Fruit fly (Drosophila melanogaster) whole organism, embryonic: Measurements from ENCODE around the gene Cad89D.
A peak's percentile ranks its signal among the peaks of the same experiment; 100 is the strongest.

Source experiments
- Atf3 ChIP-seq: fragments of 200-800 bp; sonication (Bioruptor generic); optimal IDR thresholded peaks from 3 replicates; lab custom pipeline; 2016; ENCODE audit warnings: missing biosample characterization, missing genetic modification characterization
- BEAF-32 ChIP-seq: fragments of 200-800 bp; sonication (Bioruptor generic); optimal IDR thresholded peaks from 3 replicates; lab custom pipeline; 2017; ENCODE audit warnings: missing biosample characterization, missing genetic modification characterization, mild to moderate bottlenecking, moderate library complexity, missing genetic modification reagents
- CG10462 ChIP-seq: fragments of 200-800 bp; sonication (Bioruptor generic); optimal IDR thresholded peaks from 2 replicates; lab custom pipeline; 2016; ENCODE audit warnings: missing biosample characterization, missing genetic modification characterization
- CG12299 ChIP-seq: fragments of 200-800 bp; sonication (Bioruptor generic); optimal IDR thresholded peaks from 2 replicates; lab custom pipeline; 2018; ENCODE audit warnings: missing biosample characterization, mild to moderate bottlenecking, missing genetic modification characterization
- CG13624 ChIP-seq: fragments of 200-800 bp; sonication (Bioruptor generic); optimal IDR thresholded peaks from 2 replicates; lab custom pipeline; 2016; ENCODE audit warnings: missing biosample characterization, missing genetic modification characterization
- CG13775 ChIP-seq: fragments of 200-800 bp; sonication (Bioruptor generic); optimal IDR thresholded peaks from 3 replicates; lab custom pipeline; 2017; ENCODE audit warnings: missing biosample characterization, mild to moderate bottlenecking, missing genetic modification characterization
- CG16815 ChIP-seq: fragments of 200-800 bp; sonication (Bioruptor generic); optimal IDR thresholded peaks from 3 replicates; lab custom pipeline; 2017; ENCODE audit warnings: missing biosample characterization, mild to moderate bottlenecking, missing genetic modification characterization
- CG17612 ChIP-seq: fragments of 200-800 bp; sonication (Bioruptor generic); IDR thresholded peaks from 2 replicates; pipeline ENCODE4 v1.3.6; 2022; ENCODE audit warnings: missing biosample characterization, missing genetic modification characterization
- CG18011 ChIP-seq: fragments of 200-800 bp; sonication (Bioruptor generic); optimal IDR thresholded peaks from 2 replicates; lab custom pipeline; 2017; ENCODE audit warnings: missing biosample characterization, missing genetic modification characterization, mild to moderate bottlenecking, moderate library complexity, missing genotype
- CG1832 ChIP-seq: fragments of 200-800 bp; sonication (Bioruptor generic); optimal IDR thresholded peaks from 2 replicates; lab custom pipeline; 2017; ENCODE audit warnings: missing biosample characterization, mild to moderate bottlenecking, missing genetic modification characterization, inconsistent platforms
- CG3163 ChIP-seq: fragments of 200-800 bp; sonication (Bioruptor generic); optimal IDR thresholded peaks from 3 replicates; lab custom pipeline; 2016; ENCODE audit warnings: missing biosample characterization, missing genetic modification characterization
- CG3838 ChIP-seq: fragments of 200-800 bp; sonication (Bioruptor generic); optimal IDR thresholded peaks from 3 replicates; lab custom pipeline; 2016; ENCODE audit warnings: missing biosample characterization, missing genetic modification characterization
- CG6813 ChIP-seq: fragments of 200-800 bp; sonication (Bioruptor generic); optimal IDR thresholded peaks from 2 replicates; lab custom pipeline; 2017; ENCODE audit warnings: missing biosample characterization, missing genetic modification characterization, mild to moderate bottlenecking, moderate library complexity, missing genetic modification reagents
- CG7928 ChIP-seq: fragments of 200-800 bp; sonication (Bioruptor generic); optimal IDR thresholded peaks from 2 replicates; lab custom pipeline; 2017; ENCODE audit warnings: missing biosample characterization, mild to moderate bottlenecking, missing genetic modification characterization
- CG8478 ChIP-seq: fragments of >200 bp; optimal IDR thresholded peaks from 2 replicates; lab custom pipeline; 2018
- CG9437 ChIP-seq: fragments of 200-800 bp; sonication (Bioruptor generic); optimal IDR thresholded peaks from 2 replicates; lab custom pipeline; 2018; ENCODE audit warnings: missing biosample characterization, mild to moderate bottlenecking, missing genetic modification characterization
- Chrac-16 ChIP-seq: fragments of 200-800 bp; sonication (Bioruptor generic); optimal IDR thresholded peaks from 3 replicates; lab custom pipeline; 2016; ENCODE audit warnings: missing biosample characterization, missing genetic modification characterization
- CrebB ChIP-seq: fragments of 200-800 bp; sonication (Bioruptor generic); optimal IDR thresholded peaks from 3 replicates; lab custom pipeline; 2018; ENCODE audit warnings: missing biosample characterization, mild to moderate bottlenecking, missing genetic modification characterization
- Dad ChIP-seq: fragments of 200-800 bp; sonication (Bioruptor generic); optimal IDR thresholded peaks from 3 replicates; lab custom pipeline; 2016; ENCODE audit warnings: missing biosample characterization, missing genetic modification characterization
- ERR ChIP-seq: fragments of 200-800 bp; sonication (Bioruptor generic); optimal IDR thresholded peaks from 2 replicates; lab custom pipeline; 2016; ENCODE audit warnings: missing biosample characterization, missing genetic modification characterization
- Lim3 ChIP-seq: fragments of 200-800 bp; sonication (Bioruptor generic); IDR thresholded peaks from 2 replicates; pipeline ENCODE4 v1.3.6; 2022; ENCODE audit warnings: missing biosample characterization, missing genetic modification characterization
- Meics ChIP-seq: fragments of 200-800 bp; sonication (Bioruptor generic); optimal IDR thresholded peaks from 2 replicates; lab custom pipeline; 2017; ENCODE audit warnings: missing biosample characterization, mild to moderate bottlenecking, missing genetic modification characterization
- NfI ChIP-seq: fragments of 200-800 bp; sonication (Bioruptor generic); optimal IDR thresholded peaks from 3 replicates; lab custom pipeline; 2018; ENCODE audit warnings: missing biosample characterization, mild to moderate bottlenecking, missing genetic modification characterization, moderate library complexity
- Ptx1 ChIP-seq: fragments of 200-800 bp; sonication (Bioruptor generic); IDR thresholded peaks from 2 replicates; pipeline ENCODE4 v1.3.6; 2022; ENCODE audit warnings: missing biosample characterization, missing genetic modification characterization
- Sin3A ChIP-seq: fragments of >200 bp; optimal IDR thresholded peaks from 2 replicates; lab custom pipeline; 2018
- Stat92E ChIP-seq, 3 experiments: fragments of >200 bp in 2 of 3; fragments of 200-800 bp in 1 of 3; sonication (Bioruptor generic) in 1 of 3; optimal IDR thresholded peaks; 2 replicates each; lab custom pipeline; 2017 to 2019; ENCODE audit warnings: missing biosample characterization in 3 of 3, missing genetic modification characterization in 3 of 3, mild to moderate bottlenecking in 1 of 3, moderate library complexity in 1 of 3
- Vsx1 ChIP-seq: fragments of 200-800 bp; sonication (Bioruptor generic); optimal IDR thresholded peaks from 2 replicates; lab custom pipeline; 2017; ENCODE audit warnings: missing biosample characterization, mild to moderate bottlenecking, missing genetic modification characterization, missing genetic modification reagents
- Xrp1 ChIP-seq: fragments of 200-800 bp; sonication (Bioruptor generic); IDR thresholded peaks from 2 replicates; pipeline ENCODE4 v1.3.6; 2022; ENCODE audit warnings: missing biosample characterization, missing genetic modification characterization
- br ChIP-seq: fragments of >200 bp; optimal IDR thresholded peaks from 2 replicates; lab custom pipeline; 2017
- ci ChIP-seq: fragments of 200-800 bp; sonication (Bioruptor generic); IDR thresholded peaks from 3 replicates; pipeline ENCODE4 v1.3.6; 2022; ENCODE audit warnings: missing biosample characterization, missing genetic modification characterization
- dmrt11E ChIP-seq: fragments of 200-800 bp; sonication (Bioruptor generic); optimal IDR thresholded peaks from 3 replicates; lab custom pipeline; 2018; ENCODE audit warnings: missing biosample characterization, mild to moderate bottlenecking, missing genetic modification characterization, moderate library complexity
- fd102C ChIP-seq: fragments of 200-800 bp; sonication (Bioruptor generic); optimal IDR thresholded peaks from 2 replicates; lab custom pipeline; 2018; ENCODE audit warnings: missing biosample characterization, mild to moderate bottlenecking, missing genetic modification characterization, moderate library complexity
- gcm2 ChIP-seq: fragments of 200-800 bp; sonication (Bioruptor generic); optimal IDR thresholded peaks from 2 replicates; lab custom pipeline; 2016; ENCODE audit warnings: missing biosample characterization, missing genetic modification characterization
- grau ChIP-seq: fragments of 200-800 bp; optimal IDR thresholded peaks from 3 replicates; lab custom pipeline; 2019; ENCODE audit warnings: missing biosample characterization, mild to moderate bottlenecking, missing genetic modification characterization, moderate library complexity
- kni ChIP-seq: fragments of 200-800 bp; sonication (Bioruptor generic); optimal IDR thresholded peaks from 3 replicates; lab custom pipeline; 2017; ENCODE audit warnings: mild to moderate bottlenecking, missing biosample characterization, missing genetic modification reagents, missing genetic modification characterization
- mld ChIP-seq: fragments of 200-800 bp; sonication (Bioruptor generic); IDR thresholded peaks from 3 replicates; pipeline ENCODE4 v1.3.6; 2022; ENCODE audit warnings: missing biosample characterization, missing genetic modification characterization; ENCODE audit not compliant: partially characterized antibody
- nerfin-2 ChIP-seq: fragments of 200-800 bp; sonication (Bioruptor generic); IDR thresholded peaks from 2 replicates; pipeline ENCODE4 v1.3.6; 2022; ENCODE audit warnings: missing biosample characterization, missing genetic modification characterization; ENCODE audit not compliant: partially characterized antibody
- nom ChIP-seq: fragments of 200-800 bp; sonication (Bioruptor generic); optimal IDR thresholded peaks from 2 replicates; lab custom pipeline; 2017; ENCODE audit warnings: missing biosample characterization, missing genetic modification characterization, mild to moderate bottlenecking, moderate library complexity, missing genetic modification reagents
- prd ChIP-seq, 3 experiments: fragments of >200 bp in 2 of 3; fragments of 200-800 bp in 1 of 3; sonication (Bioruptor generic) in 1 of 3; optimal IDR thresholded peaks in 2 of 3; IDR thresholded peaks in 1 of 3; 2 replicates in 2 of 3; 3 replicates in 1 of 3; pipeline versions ENCODE4 v1.3.6 to Lab custom; 2017 to 2022; ENCODE audit warnings: missing biosample characterization in 1 of 3, missing genetic modification characterization in 1 of 3
- psq ChIP-seq: fragments of 200-800 bp; sonication (Bioruptor generic); optimal IDR thresholded peaks from 2 replicates; lab custom pipeline; 2017; ENCODE audit warnings: missing biosample characterization, missing genetic modification characterization
- ranshi ChIP-seq: fragments of 200-800 bp; sonication (Bioruptor generic); IDR thresholded peaks from 2 replicates; pipeline ENCODE4 v1.3.6; 2022; ENCODE audit warnings: missing biosample characterization, missing genetic modification characterization
- salm ChIP-seq: fragments of 200-800 bp; sonication (Bioruptor generic); optimal IDR thresholded peaks from 2 replicates; lab custom pipeline; 2018; ENCODE audit warnings: missing biosample characterization, mild to moderate bottlenecking, missing genetic modification characterization
- sc ChIP-seq, 3 experiments: fragments of >200 bp in 2 of 3; fragments of 200-800 bp in 1 of 3; sonication (Bioruptor generic) in 1 of 3; optimal IDR thresholded peaks; 2 replicates in 2 of 3; 3 replicates in 1 of 3; lab custom pipeline; 2017; ENCODE audit warnings: mild to moderate bottlenecking in 1 of 3, missing biosample characterization in 1 of 3, missing genetic modification characterization in 1 of 3, missing genetic modification reagents in 1 of 3
- sens-2 ChIP-seq: fragments of 200-800 bp; sonication (Bioruptor generic); IDR thresholded peaks from 2 replicates; pipeline ENCODE4 v1.3.6; 2022; ENCODE audit warnings: missing biosample characterization, missing genetic modification characterization
- slbo ChIP-seq: fragments of 200-800 bp; sonication (Bioruptor generic); IDR thresholded peaks from 2 replicates; pipeline ENCODE4 v1.3.6; 2022; ENCODE audit warnings: missing biosample characterization, missing genetic modification characterization
- so ChIP-seq: fragments of 200-800 bp; sonication (Bioruptor generic); IDR thresholded peaks from 3 replicates; pipeline ENCODE4 v1.3.6; 2022; ENCODE audit warnings: missing biosample characterization, missing genetic modification characterization
- tio ChIP-seq: fragments of 200-800 bp; sonication (Bioruptor generic); optimal IDR thresholded peaks from 2 replicates; lab custom pipeline; 2017; ENCODE audit warnings: missing biosample characterization, missing genetic modification characterization, inconsistent platforms
- tna ChIP-seq: fragments of 200-800 bp; sonication (Bioruptor generic); IDR thresholded peaks from 2 replicates; pipeline ENCODE4 v1.3.6; 2022; ENCODE audit warnings: missing biosample characterization, missing genetic modification characterization; ENCODE audit not compliant: partially characterized antibody
- trem ChIP-seq: fragments of 200-800 bp; optimal IDR thresholded peaks from 3 replicates; lab custom pipeline; 2019; ENCODE audit warnings: missing biosample characterization, mild to moderate bottlenecking, missing genetic modification characterization, moderate library complexity
- usp ChIP-seq: fragments of >200 bp; optimal IDR thresholded peaks from 2 replicates; lab custom pipeline; 2017; ENCODE audit warnings: missing biosample characterization, missing genetic modification characterization
- zen2 ChIP-seq: fragments of 200-800 bp; sonication (Bioruptor generic); IDR thresholded peaks from 3 replicates; pipeline ENCODE4 v1.3.6; 2022; ENCODE audit warnings: missing biosample characterization, missing genetic modification characterization; ENCODE audit not compliant: partially characterized antibody

Gene Cad89D

dm6 chr3R:16524178-16524577, 29.0 kb upstream of the Cad89D start (continued):
- TF ChIP-seq prd (optimal IDR thresholded peaks at IDR 0.05; lab: Kevin White, UChicago) (no peak), prd (GFP tag; IDR thresholded peaks at IDR 0.05; lab: Robert Waterston, UW) (peak; percentile 79), tna (GFP tag; lab: Robert Waterston, UW) (no peak), CG13775 (peak; percentile 15), Xrp1 (GFP tag; lab: Robert Waterston, UW) (peak; percentile 93), CG12299 (tag; lab: Kevin White, UChicago) (peak; percentile 26), CG18011 (GFP tag; lab: Kevin White, UChicago) (no peak), br (lab: Kevin White, UChicago) (no peak), gcm2 (GFP tag; lab: Kevin White, UChicago) (no peak), Meics (GFP tag; lab: Kevin White, UChicago) (no peak), CG7928 (GFP tag; lab: Kevin White, UChicago) (no peak), nom (GFP tag; lab: Kevin White, UChicago) (peak; percentile 43), CrebB (tag; lab: Kevin White, UChicago) (no peak), CG16815 (GFP tag; lab: Kevin White, UChicago) (no peak), usp (GFP tag; lab: Kevin White, UChicago) (no peak), Atf3 (GFP tag; lab: Kevin White, UChicago) (peak; percentile 14), CG8478 (lab: Kevin White, UChicago) (no peak), Vsx1 (GFP tag; lab: Kevin White, UChicago) (no peak), nerfin-2 (GFP tag; lab: Robert Waterston, UW) (no peak), grau (tag; lab: Kevin White, UChicago) (peak; percentile 41), ERR (GFP tag; lab: Kevin White, UChicago) (no peak), ranshi (GFP tag; lab: Robert Waterston, UW) (peak; percentile 77), NfI (GFP tag; lab: Kevin White, UChicago) (no peak), Lim3 (GFP tag; lab: Robert Waterston, UW) (peak; percentile 30; the same call in 1 of the 2 replicates), CG17612 (no peak), CG1832 (GFP tag; lab: Kevin White, UChicago) (no peak), ci (GFP tag; lab: Robert Waterston, UW) (peak; percentile 91), CG9437 (GFP tag; lab: Kevin White, UChicago) (peak; percentile 12), psq (no peak), sens-2 (GFP tag; lab: Robert Waterston, UW) (peak; percentile 83), CG10462 (GFP tag; lab: Kevin White, UChicago) (no peak), CG3838 (no peak), Ptx1 (peak; percentile 76), trem (tag; lab: Kevin White, UChicago) (peak; percentile 87), Stat92E (GFP tag; optimal IDR thresholded peaks at IDR 0.05; lab: Kevin White, UChicago) (no peak), slbo (no peak), zen2 (GFP tag; lab: Robert Waterston, UW) (no peak), Dad (no peak), CG6813 (GFP tag; lab: Kevin White, UChicago) (no peak), dmrt11E (tag; lab: Kevin White, UChicago) (peak; percentile 49), Chrac-16 (GFP tag; lab: Kevin White, UChicago) (no peak), Sin3A (lab: Kevin White, UChicago) (no peak), kni (GFP tag; lab: Kevin White, UChicago) (no peak), sc (optimal IDR thresholded peaks at IDR 0.05; lab: Kevin White, UChicago) (no peak), sc (GFP tag; optimal IDR thresholded peaks at IDR 0.05; lab: Kevin White, UChicago) (peak; percentile 14), mld (GFP tag; lab: Robert Waterston, UW) (no peak), so (peak; percentile 83), CG3163 (GFP tag; lab: Kevin White, UChicago) (no peak), salm (tag; lab: Kevin White, UChicago) (peak; percentile 72), BEAF-32 (GFP tag; lab: Kevin White, UChicago) (no peak), tio (GFP tag; lab: Kevin White, UChicago) (no peak), fd102C (no peak), CG13624 (GFP tag; lab: Kevin White, UChicago) (peak; percentile 14)
